Fruit fly (Drosophila melanogaster) whole organism, adult: Measurements from ENCODE around the gene twf.

ENCODE experiments used
- CG11617 ChIP-seq: fragments of 200-800 bp; sonication (Bioruptor generic); optimal IDR thresholded peaks from 2 replicates; lab custom pipeline; 2017; ENCODE audit warnings: mild to moderate bottlenecking, missing biosample characterization, missing genetic modification reagents, missing genetic modification characterization
- CG12768 ChIP-seq: fragments of 200-800 bp; sonication (Bioruptor generic); optimal IDR thresholded peaks from 2 replicates; lab custom pipeline; 2017; ENCODE audit warnings: missing biosample characterization, missing genetic modification characterization, mild to moderate bottlenecking, moderate library complexity, missing genetic modification reagents
- CG14711 ChIP-seq: fragments of 200-800 bp; sonication (Bioruptor generic); optimal IDR thresholded peaks from 2 replicates; lab custom pipeline; 2018; ENCODE audit warnings: missing biosample characterization, mild to moderate bottlenecking, missing genetic modification characterization, moderate library complexity
- CG1620 ChIP-seq: fragments of 200-800 bp; sonication (Bioruptor generic); optimal IDR thresholded peaks from 2 replicates; lab custom pipeline; 2016; ENCODE audit warnings: missing biosample characterization, missing genetic modification characterization
- CG33017 ChIP-seq: fragments of 200-800 bp; sonication (Bioruptor generic); optimal IDR thresholded peaks from 2 replicates; lab custom pipeline; 2018; ENCODE audit warnings: missing biosample characterization, mild to moderate bottlenecking, missing genetic modification characterization, moderate library complexity
- CG5204 ChIP-seq: fragments of 200-800 bp; sonication (Bioruptor generic); optimal IDR thresholded peaks from 2 replicates; lab custom pipeline; 2016; ENCODE audit warnings: missing biosample characterization, missing genetic modification characterization
- CG7045 ChIP-seq: fragments of 200-800 bp; sonication (Bioruptor generic); optimal IDR thresholded peaks from 2 replicates; lab custom pipeline; 2017; ENCODE audit warnings: missing biosample characterization, mild to moderate bottlenecking, missing genetic modification characterization
- CG7101 ChIP-seq: fragments of 200-800 bp; sonication (Bioruptor generic); optimal IDR thresholded peaks from 2 replicates; lab custom pipeline; 2018; ENCODE audit warnings: missing biosample characterization, mild to moderate bottlenecking, missing genetic modification characterization, moderate library complexity
- Clk ChIP-seq: fragments of 200-800 bp; sonication (Bioruptor generic); optimal IDR thresholded peaks from 2 replicates; lab custom pipeline; 2017; ENCODE audit warnings: missing biosample characterization, missing genetic modification characterization
- Crg-1 ChIP-seq: fragments of 200-800 bp; sonication (Bioruptor generic); optimal IDR thresholded peaks from 2 replicates; lab custom pipeline; 2016; ENCODE audit warnings: missing biosample characterization, missing genetic modification characterization
- Hr96 ChIP-seq: fragments of 200-800 bp; sonication (Bioruptor generic); optimal IDR thresholded peaks from 2 replicates; lab custom pipeline; 2016; ENCODE audit warnings: missing biosample characterization, missing genetic modification characterization
- Mnt ChIP-seq: fragments of 200-800 bp; sonication (Bioruptor generic); optimal IDR thresholded peaks from 2 replicates; lab custom pipeline; 2016; ENCODE audit warnings: missing biosample characterization, mild to moderate bottlenecking, missing genetic modification characterization
- bab1 ChIP-seq: fragments of 200-800 bp; sonication (Bioruptor generic); optimal IDR thresholded peaks from 3 replicates; lab custom pipeline; 2019; ENCODE audit warnings: missing biosample characterization, mild to moderate bottlenecking, missing genetic modification characterization, moderate library complexity
- cic ChIP-seq: fragments of 200-800 bp; sonication (Bioruptor generic); optimal IDR thresholded peaks from 2 replicates; lab custom pipeline; 2017; ENCODE audit warnings: missing biosample characterization, mild to moderate bottlenecking, missing genetic modification characterization, moderate library complexity
- cnc ChIP-seq, 2 experiments: fragments of >200 bp; optimal IDR thresholded peaks; 2 replicates each; lab custom pipeline; 2017
- kay ChIP-seq: fragments of 200-800 bp; sonication (Bioruptor generic); peaks from one replicate; lab custom pipeline; 2016; ENCODE audit warnings: missing biosample characterization, missing genetic modification characterization, borderline replicate concordance
- ovo ChIP-seq: fragments of 200-800 bp; sonication (Bioruptor generic); optimal IDR thresholded peaks from 2 replicates; lab custom pipeline; 2016; ENCODE audit warnings: missing biosample characterization, missing genetic modification characterization
- pad ChIP-seq: fragments of 200-800 bp; sonication (Bioruptor generic); optimal IDR thresholded peaks from 3 replicates; lab custom pipeline; 2017; ENCODE audit warnings: missing biosample characterization, missing genetic modification characterization, mild to moderate bottlenecking, moderate library complexity, missing genetic modification reagents
- tj ChIP-seq: fragments of 200-800 bp; sonication (Bioruptor generic); optimal IDR thresholded peaks from 3 replicates; lab custom pipeline; 2017; ENCODE audit warnings: missing biosample characterization, mild to moderate bottlenecking, missing genetic modification characterization, moderate library complexity
- toe ChIP-seq: fragments of 200-800 bp; sonication (Bioruptor generic); optimal IDR thresholded peaks from 2 replicates; lab custom pipeline; 2016; ENCODE audit warnings: missing biosample characterization, missing genetic modification characterization

The twf gene

DNA sequence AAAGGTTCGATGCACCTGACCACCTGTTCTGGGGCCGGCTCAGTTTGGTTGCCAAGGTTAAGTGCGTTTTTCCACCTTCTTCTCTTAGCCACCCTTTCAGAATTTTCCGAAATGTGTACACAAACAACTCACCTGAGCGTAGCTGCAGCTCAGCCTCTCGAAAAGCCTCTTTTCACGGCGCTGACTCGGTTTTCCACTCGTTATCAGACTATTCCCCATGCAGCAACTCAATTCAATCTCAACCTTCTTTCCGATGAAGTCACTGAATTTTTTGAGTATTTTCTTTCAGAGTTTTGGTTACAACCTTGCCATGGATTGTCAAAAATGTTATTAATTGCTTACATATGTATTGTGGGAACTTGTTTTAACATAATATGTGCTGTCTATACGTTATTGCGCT, 14.9 kb upstream of the twf start:
- TF ChIP-seq CG11617 (GFP tag; lab: Kevin White, UChicago) (no peak), CG7045 (GFP tag; lab: Kevin White, UChicago) (no peak), tj (GFP tag; lab: Kevin White, UChicago) (no peak), CG1620 (GFP tag; lab: Kevin White, UChicago) (no peak), Hr96 (GFP tag; lab: Kevin White, UChicago) (no peak), CG5204 (no peak), ovo (GFP tag; lab: Kevin White, UChicago) (no peak), kay (GFP tag; lab: Kevin White, UChicago) (no peak), Mnt (no peak), CG7101 (tag; lab: Kevin White, UChicago) (no peak)

DNA sequence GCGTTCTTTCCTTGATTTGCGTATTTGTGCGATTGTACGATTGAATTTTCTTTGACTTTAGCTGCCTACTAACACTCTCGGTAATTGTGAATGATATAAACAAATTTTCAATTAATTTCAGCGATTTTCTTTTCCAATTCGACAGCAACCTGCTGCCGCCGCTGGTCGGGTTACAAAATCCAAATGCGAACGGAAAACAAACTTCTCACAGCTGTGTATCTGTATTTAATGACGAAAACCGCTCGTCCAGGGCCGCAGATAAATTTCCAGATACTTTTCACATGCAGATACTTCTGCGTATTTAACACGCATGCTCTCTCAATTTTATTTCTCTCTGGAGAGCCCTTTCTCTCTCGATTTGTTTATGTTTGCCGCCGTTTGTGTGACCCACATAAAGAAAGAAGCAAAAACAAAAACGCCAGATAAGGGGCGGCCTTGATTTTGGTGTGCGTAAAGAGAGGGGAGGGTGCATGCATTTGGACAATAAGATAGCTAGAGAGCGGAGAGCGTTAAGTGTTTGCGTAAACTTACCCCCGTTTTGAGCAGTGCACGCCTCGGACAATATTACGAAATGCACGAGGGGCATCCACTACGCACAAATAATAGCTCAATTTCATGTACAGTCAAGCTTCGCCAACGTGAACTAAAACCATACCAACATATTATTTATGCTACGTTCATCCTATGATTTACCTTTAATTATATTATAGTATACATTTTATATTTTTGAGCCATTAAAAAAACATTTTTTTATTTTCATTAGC, 14.1 kb upstream of the twf start, which contains the start of gene CG12402:
TSS of gene CG12402 (minus strand) at position 164 of the 764 bp plus-strand sequence.
- peak; percentile 3 for TF ChIP-seq cic (GFP tag; lab: Kevin White, UChicago)
- TF ChIP-seq CG7045 (GFP tag; lab: Kevin White, UChicago) = peak; percentile 41
- TF ChIP-seq pad (GFP tag; lab: Kevin White, UChicago) = peak; percentile 43
- no peak for TF ChIP-seq ovo (GFP tag; lab: Kevin White, UChicago)
- TF ChIP-seq bab1 (GFP tag; lab: Kevin White, UChicago) = no peak
- TF ChIP-seq cnc (optimal IDR thresholded peaks at IDR 0.05; lab: Kevin White, UChicago) = no peak
- no peak for TF ChIP-seq CG7101 (tag; lab: Kevin White, UChicago)
- peak; percentile 14 for TF ChIP-seq CG33017 (tag; lab: Kevin White, UChicago)

DNA sequence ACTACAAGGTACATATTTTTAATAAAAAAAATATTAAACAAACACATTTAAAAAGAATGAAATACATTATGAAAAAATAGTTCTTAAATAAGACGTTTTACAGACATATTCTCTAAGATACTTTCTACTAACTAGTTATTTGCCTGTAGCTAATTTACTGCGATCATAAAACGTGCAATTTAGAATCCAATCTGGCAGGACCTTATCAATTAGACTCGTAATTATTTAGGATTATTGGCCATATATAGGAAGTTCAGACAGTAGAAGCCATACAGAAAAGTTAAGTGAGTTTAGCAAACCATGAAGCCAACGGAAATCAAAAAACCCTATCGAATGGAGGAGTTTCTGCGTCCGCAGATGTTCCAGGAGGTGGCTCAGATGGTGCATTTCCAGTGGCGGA, 13.3 kb upstream of the twf start, which contains the start of gene Or88a:
TSS of gene Or88a (plus strand) at position 301 of the 400 bp plus-strand sequence.
- TF ChIP-seq tj (GFP tag; lab: Kevin White, UChicago) (no peak), cnc (optimal IDR thresholded peaks at IDR 0.05; lab: Kevin White, UChicago) (no peak), CG5204 (no peak)

DNA sequence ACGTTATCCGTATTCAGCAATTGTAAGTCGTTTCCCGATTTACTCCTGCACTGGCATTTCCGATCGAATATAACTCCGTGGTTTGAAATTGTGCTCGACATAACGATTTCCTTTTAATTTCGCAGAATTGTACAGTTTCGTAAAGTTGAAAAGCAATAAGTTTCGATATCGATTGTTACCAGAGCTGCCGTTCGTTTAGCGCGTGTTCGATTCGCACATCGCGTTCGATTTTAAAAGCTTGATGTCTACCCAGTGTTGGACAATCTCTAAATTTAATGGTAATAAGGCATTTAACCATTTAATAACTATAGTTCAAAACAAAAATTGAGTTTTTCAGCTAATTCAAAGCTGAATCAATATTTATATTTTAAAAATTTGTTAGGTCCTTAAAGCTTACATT, 10.4 kb upstream of the twf start, which contains the start of gene CG14357:
TSS of gene CG14357 (minus strand) at position 101 of the 400 bp plus-strand sequence.
- TF ChIP-seq Crg-1 (GFP tag; lab: Kevin White, UChicago) (no peak), ovo (GFP tag; lab: Kevin White, UChicago) (no peak), toe (GFP tag; lab: Kevin White, UChicago) (no peak), CG14711 (tag; lab: Kevin White, UChicago) (no peak), Mnt (no peak), Hr96 (GFP tag; lab: Kevin White, UChicago) (no peak), CG5204 (no peak), kay (GFP tag; lab: Kevin White, UChicago) (no peak), tj (GFP tag; lab: Kevin White, UChicago) (no peak)

DNA sequence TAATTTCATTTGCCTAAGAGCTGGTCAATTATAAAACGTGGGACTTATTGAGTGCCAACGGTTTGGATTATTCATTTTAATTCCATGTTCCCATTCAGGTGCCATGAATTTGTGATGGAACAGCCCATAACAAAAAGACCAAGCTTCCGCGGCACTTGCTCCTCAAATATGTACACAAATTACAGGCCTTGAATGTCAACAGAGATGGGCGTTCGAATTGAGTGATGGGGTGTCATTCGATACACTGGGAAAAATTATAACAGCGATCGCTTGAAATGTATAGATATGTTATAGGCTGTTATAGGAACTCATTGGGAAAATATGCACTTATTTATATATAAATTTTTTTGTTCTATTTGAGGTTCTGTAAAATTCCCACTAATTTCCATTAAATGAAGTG, 6.4 kb upstream of the twf start:
- TF ChIP-seq CG33017 (tag; lab: Kevin White, UChicago) = no peak
- no peak for TF ChIP-seq ovo (GFP tag; lab: Kevin White, UChicago)
- no peak for TF ChIP-seq CG7101 (tag; lab: Kevin White, UChicago)
- no peak for TF ChIP-seq cic (GFP tag; lab: Kevin White, UChicago)
- TF ChIP-seq bab1 (GFP tag; lab: Kevin White, UChicago) = no peak
- TF ChIP-seq CG5204 = no peak
- TF ChIP-seq toe (GFP tag; lab: Kevin White, UChicago) = no peak
- no peak for TF ChIP-seq Crg-1 (GFP tag; lab: Kevin White, UChicago)
- TF ChIP-seq CG14711 (tag; lab: Kevin White, UChicago) = no peak
- no peak for TF ChIP-seq pad (GFP tag; lab: Kevin White, UChicago)
- no peak for TF ChIP-seq kay (GFP tag; lab: Kevin White, UChicago)

DNA sequence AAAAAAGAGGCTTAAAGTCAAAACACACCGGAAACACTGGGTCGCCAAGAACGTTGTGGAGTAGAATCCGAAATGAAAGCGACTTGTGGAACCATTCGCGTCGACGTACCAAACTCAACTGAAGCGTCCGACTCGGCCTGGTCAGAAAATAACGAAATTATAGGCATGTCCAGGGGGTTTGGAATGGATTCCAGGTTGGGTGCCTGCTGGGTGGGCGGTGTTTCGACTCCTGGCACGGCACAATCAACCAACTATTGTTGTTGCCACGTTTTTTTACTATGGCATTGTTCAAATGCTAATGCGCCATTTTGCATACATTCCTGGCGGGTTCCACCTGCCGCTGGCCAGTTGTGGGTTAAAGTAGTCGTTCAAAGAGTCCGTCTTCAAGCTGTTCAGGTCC, 4.1 kb upstream of the twf start, which contains the start of gene Kif19A:
TSS of gene Kif19A (minus strand) at position 101 of the 400 bp plus-strand sequence.
- TF ChIP-seq CG1620 (GFP tag; lab: Kevin White, UChicago) = no peak
- TF ChIP-seq CG7101 (tag; lab: Kevin White, UChicago) = no peak
- TF ChIP-seq kay (GFP tag; lab: Kevin White, UChicago) = no peak
- no peak for TF ChIP-seq ovo (GFP tag; lab: Kevin White, UChicago)
- TF ChIP-seq tj (GFP tag; lab: Kevin White, UChicago) = no peak
- no peak for TF ChIP-seq pad (GFP tag; lab: Kevin White, UChicago)
- TF ChIP-seq CG12768 (GFP tag; lab: Kevin White, UChicago) = no peak
- TF ChIP-seq Hr96 (GFP tag; lab: Kevin White, UChicago) = no peak
- no peak for TF ChIP-seq cic (GFP tag; lab: Kevin White, UChicago)
- TF ChIP-seq Clk (GFP tag; lab: Kevin White, UChicago) = no peak
- no peak for TF ChIP-seq CG7045 (GFP tag; lab: Kevin White, UChicago)
- TF ChIP-seq CG11617 (GFP tag; lab: Kevin White, UChicago) = no peak
- TF ChIP-seq toe (GFP tag; lab: Kevin White, UChicago) = no peak
